Worm (Caenorhabditis elegans) whole organism, L3 larva: ENCODE results near the gene ZK632.4.

Experiments
- ZK546.5 ChIP-seq: sonication (generic microtip); optimal IDR thresholded peaks from 2 replicates; lab custom pipeline; 2017; ENCODE audit warnings: missing biosample characterization, missing genetic modification characterization
- aly-2 ChIP-seq: fragments of 150-350 bp; optimal IDR thresholded peaks from 2 replicates; lab custom pipeline; 2014; ENCODE audit warnings: missing biosample characterization, missing genetic modification characterization
- ama-1 ChIP-seq: fragments of 150-350 bp; optimal IDR thresholded peaks from 2 replicates; lab custom pipeline; 2018
- ceh-16 ChIP-seq: sonication (generic microtip); optimal IDR thresholded peaks from 2 replicates; lab custom pipeline; 2017; ENCODE audit warnings: missing biosample characterization, missing genetic modification characterization
- ceh-28 ChIP-seq: fragments of 150-350 bp; optimal IDR thresholded peaks from 2 replicates; lab custom pipeline; 2014; ENCODE audit warnings: missing biosample characterization, missing genetic modification reagents, missing genetic modification characterization
- ceh-82 ChIP-seq: fragments of 150-350 bp; optimal IDR thresholded peaks from 2 replicates; lab custom pipeline; 2014; ENCODE audit warnings: missing biosample characterization, missing genetic modification characterization
- ceh-9 ChIP-seq: sonication (generic microtip); optimal IDR thresholded peaks from 2 replicates; lab custom pipeline; 2018; ENCODE audit warnings: missing biosample characterization, missing genetic modification characterization
- daf-12 ChIP-seq: fragments of 150-350 bp; optimal IDR thresholded peaks from 2 replicates; lab custom pipeline; 2014; ENCODE audit warnings: missing biosample characterization, missing genetic modification reagents, missing genetic modification characterization
- egl-5 ChIP-seq: fragments of 150-350 bp; optimal IDR thresholded peaks from 2 replicates; lab custom pipeline; 2017; ENCODE audit warnings: missing biosample characterization, missing genetic modification reagents, missing genetic modification characterization, inconsistent platforms
- elt-1 ChIP-seq: fragments of 150-350 bp; optimal IDR thresholded peaks from 2 replicates; lab custom pipeline; 2014; ENCODE audit warnings: missing biosample characterization, missing genetic modification characterization
- elt-2 ChIP-seq: sonication (generic microtip); optimal IDR thresholded peaks from 2 replicates; lab custom pipeline; 2016; ENCODE audit warnings: missing genetic modification reagents, mild to moderate bottlenecking, missing genetic modification characterization, missing compliant biosample characterization
- elt-3 ChIP-seq, 3 experiments: fragments of 150-350 bp in 1 of 3; sonication (generic microtip) in 2 of 3; optimal IDR thresholded peaks; 2 replicates in 2 of 3; 4 replicates in 1 of 3; lab custom pipeline; 2014 to 2017; ENCODE audit warnings: missing biosample characterization in 3 of 3, missing genetic modification characterization in 3 of 3
- eor-1 ChIP-seq, 2 experiments: fragments of 150-350 bp; optimal IDR thresholded peaks; 2 replicates each; lab custom pipeline; 2014 to 2018; ENCODE audit warnings: missing biosample characterization in 2 of 2, missing genetic modification characterization in 2 of 2
- fkh-10 ChIP-seq: sonication (generic microtip); optimal IDR thresholded peaks from 2 replicates; lab custom pipeline; 2017; ENCODE audit warnings: missing biosample characterization, missing genetic modification reagents, missing genetic modification characterization
- fkh-2 ChIP-seq: fragments of 150-350 bp; optimal IDR thresholded peaks from 2 replicates; lab custom pipeline; 2014; ENCODE audit warnings: missing biosample characterization, missing genetic modification reagents, missing genetic modification characterization
- fos-1 ChIP-seq: fragments of 150-350 bp; optimal IDR thresholded peaks from 2 replicates; lab custom pipeline; 2014; ENCODE audit warnings: missing biosample characterization, missing genetic modification characterization
- hmg-11 ChIP-seq: sonication (generic microtip); optimal IDR thresholded peaks from 2 replicates; lab custom pipeline; 2016; ENCODE audit warnings: missing genetic modification characterization, missing compliant biosample characterization
- jun-1 ChIP-seq: fragments of 150-350 bp; optimal IDR thresholded peaks from 2 replicates; lab custom pipeline; 2014; ENCODE audit warnings: missing biosample characterization, missing genetic modification reagents, missing genetic modification characterization
- lin-15B ChIP-seq: fragments of 150-350 bp; optimal IDR thresholded peaks from 2 replicates; lab custom pipeline; 2014; ENCODE audit warnings: missing biosample characterization, missing genetic modification characterization
- lin-39 ChIP-seq: fragments of 150-350 bp; optimal IDR thresholded peaks from 2 replicates; lab custom pipeline; 2018; ENCODE audit warnings: missing biosample characterization, missing genetic modification reagents, missing genetic modification characterization
- mml-1 ChIP-seq: fragments of 150-350 bp; sonication (generic microtip); optimal IDR thresholded peaks from 3 replicates; lab custom pipeline; 2014; ENCODE audit warnings: missing biosample characterization, missing genetic modification characterization
- nfya-1 ChIP-seq: sonication (generic microtip); optimal IDR thresholded peaks from 2 replicates; lab custom pipeline; 2017; ENCODE audit warnings: missing genetic modification characterization, mild to moderate bottlenecking, missing compliant biosample characterization, antibody characterized with exemption, moderate library complexity; ENCODE audit not compliant: insufficient read depth
- nhr-11 ChIP-seq: fragments of 150-350 bp; optimal IDR thresholded peaks from 2 replicates; lab custom pipeline; 2014; ENCODE audit warnings: missing biosample characterization, missing genetic modification characterization
- nhr-12 ChIP-seq: fragments of 150-350 bp; optimal IDR thresholded peaks from 2 replicates; lab custom pipeline; 2014; ENCODE audit warnings: missing biosample characterization, missing genetic modification characterization
- nhr-23 ChIP-seq: fragments of 150-350 bp; optimal IDR thresholded peaks from 2 replicates; lab custom pipeline; 2014; ENCODE audit warnings: missing biosample characterization, missing genetic modification reagents, missing genetic modification characterization
- nhr-237 ChIP-seq: fragments of 150-350 bp; optimal IDR thresholded peaks from 2 replicates; lab custom pipeline; 2014; ENCODE audit warnings: missing biosample characterization, missing genetic modification characterization
- nhr-25 ChIP-seq: sonication (generic microtip); optimal IDR thresholded peaks from 2 replicates; lab custom pipeline; 2017; ENCODE audit warnings: missing biosample characterization, missing genetic modification characterization
- nhr-43 ChIP-seq: sonication (generic microtip); optimal IDR thresholded peaks from 2 replicates; lab custom pipeline; 2016; ENCODE audit warnings: mild to moderate bottlenecking, missing genetic modification characterization, missing compliant biosample characterization; ENCODE audit not compliant: poor library complexity, severe bottlenecking
- nhr-76 ChIP-seq: fragments of 150-350 bp; sonication (generic microtip); optimal IDR thresholded peaks from 5 replicates; lab custom pipeline; 2014; ENCODE audit warnings: missing biosample characterization, missing genetic modification characterization
- pha-4 ChIP-seq: fragments of 150-350 bp; optimal IDR thresholded peaks from 2 replicates; lab custom pipeline; 2014; ENCODE audit warnings: missing biosample characterization, missing genetic modification reagents, missing genetic modification characterization
- pqm-1 ChIP-seq: fragments of 150-350 bp; optimal IDR thresholded peaks from 2 replicates; lab custom pipeline; 2017; ENCODE audit warnings: missing biosample characterization, missing genetic modification characterization, inconsistent platforms
- sea-2 ChIP-seq: fragments of 150-350 bp; sonication (generic microtip); optimal IDR thresholded peaks from 4 replicates; lab custom pipeline; 2014; ENCODE audit warnings: missing biosample characterization, missing genetic modification reagents, missing genetic modification characterization
- skn-1 ChIP-seq: fragments of 150-350 bp; optimal IDR thresholded peaks from 2 replicates; lab custom pipeline; 2014; ENCODE audit warnings: missing biosample characterization, missing genetic modification characterization
- snpc-4 ChIP-seq: fragments of 150-350 bp; optimal IDR thresholded peaks from 2 replicates; lab custom pipeline; 2014; ENCODE audit warnings: missing biosample characterization, missing genetic modification characterization
- tbx-2 ChIP-seq: sonication (generic microtip); optimal IDR thresholded peaks from 2 replicates; lab custom pipeline; 2016; ENCODE audit warnings: mild to moderate bottlenecking, missing genetic modification characterization, missing compliant biosample characterization
- unc-39 ChIP-seq: sonication (generic microtip); optimal IDR thresholded peaks from 4 replicates; lab custom pipeline; 2017; ENCODE audit warnings: missing biosample characterization, missing genetic modification characterization
- ztf-11 ChIP-seq: fragments of 150-350 bp; optimal IDR thresholded peaks from 2 replicates; lab custom pipeline; 2014; ENCODE audit warnings: missing biosample characterization, missing genetic modification characterization
- ztf-4 ChIP-seq: fragments of 150-350 bp; optimal IDR thresholded peaks from 2 replicates; lab custom pipeline; 2014; ENCODE audit warnings: missing biosample characterization, missing genetic modification characterization

The ZK632.4 gene

DNA sequence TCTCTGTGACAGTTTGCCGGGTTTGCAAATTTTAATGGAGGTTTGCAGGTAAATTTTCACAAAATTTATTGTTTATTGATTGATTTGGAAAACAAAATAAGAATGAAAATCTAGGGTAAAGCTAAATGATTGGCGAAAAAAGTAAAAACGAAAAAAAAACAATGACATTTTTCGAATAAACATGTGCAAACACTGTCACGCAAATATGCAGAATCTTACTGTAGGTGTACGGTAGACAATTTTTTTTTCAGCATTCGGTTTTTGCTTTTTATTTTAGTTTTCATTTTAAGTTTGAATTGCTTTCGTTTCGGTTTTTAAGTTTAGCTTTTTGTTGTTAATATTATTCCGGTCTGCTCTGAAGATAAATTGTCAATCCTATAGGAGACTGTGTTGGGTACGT, 10.6 kb upstream of the ZK632.4 start:
- TF ChIP-seq fkh-10 (GFP tag; lab: Kevin White, UChicago) = no peak
- no peak for TF ChIP-seq ceh-16 (tag; lab: Kevin White, UChicago)
- TF ChIP-seq ZK546.5 (tag; lab: Kevin White, UChicago) = no peak
- peak; percentile 5 for TF ChIP-seq ceh-28 (tag; lab: Kevin White, UChicago)

DNA sequence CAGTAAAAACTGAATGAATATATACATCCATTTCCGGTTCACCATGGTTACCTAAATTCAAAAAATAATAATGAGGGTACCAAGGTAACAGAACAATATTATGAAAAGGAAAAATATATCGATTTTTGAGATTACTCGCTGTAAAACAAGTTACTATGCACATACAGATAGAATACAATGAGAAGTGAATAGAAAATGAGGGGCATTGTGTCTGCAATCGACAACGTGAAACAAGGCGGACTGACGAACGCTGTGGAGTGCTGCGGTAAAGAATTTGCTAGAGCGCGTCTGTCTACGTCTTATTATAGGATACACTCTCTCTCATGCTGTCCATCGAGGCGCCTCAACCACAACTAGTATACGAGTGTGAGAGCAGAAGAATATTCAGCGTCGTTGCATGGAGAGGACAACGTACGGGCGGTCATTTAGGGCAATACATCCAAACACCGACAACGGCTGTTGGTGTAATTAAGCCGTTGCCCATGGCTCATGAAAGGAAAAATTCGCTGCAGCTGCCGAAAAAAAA, 9.9 kb upstream of the ZK632.4 start, which contains the start of gene cnx-1:
TSS of gene cnx-1 (minus strand) at position 51 of the 526 bp plus-strand sequence.
- peak; percentile 72 for TF ChIP-seq hmg-11 (tag; lab: Kevin White, UChicago)
- no peak for TF ChIP-seq nhr-237 (tag; lab: Kevin White, UChicago)
- peak; percentile 10 for TF ChIP-seq pha-4 (tag; lab: Kevin White, UChicago)
- TF ChIP-seq sea-2 (GFP tag; lab: Kevin White, UChicago) = peak; percentile 8
- TF ChIP-seq elt-3 (tag; optimal IDR thresholded peaks at IDR 0.05; lab: Kevin White, UChicago) = no peak
- TF ChIP-seq lin-39 = peak; percentile 66
- TF ChIP-seq ceh-9 (tag; lab: Kevin White, UChicago) = no peak
- peak; percentile 49 for TF ChIP-seq nfya-1
- TF ChIP-seq nhr-12 (tag; lab: Kevin White, UChicago) = no peak
- TF ChIP-seq mml-1 (tag; lab: Kevin White, UChicago) = no peak
- TF ChIP-seq skn-1 = no peak
- no peak for TF ChIP-seq nhr-11 (tag; lab: Kevin White, UChicago)
- TF ChIP-seq ceh-82 = no peak
- TF ChIP-seq nhr-25 (tag; lab: Kevin White, UChicago) = peak; percentile 10
- no peak for TF ChIP-seq ztf-11 (tag; lab: Kevin White, UChicago)
- no peak for TF ChIP-seq ZK546.5 (tag; lab: Kevin White, UChicago)
- TF ChIP-seq elt-1 (tag; lab: Kevin White, UChicago) = no peak
- TF ChIP-seq lin-15B (tag; lab: Kevin White, UChicago) = peak; percentile 16
- TF ChIP-seq nhr-23 = peak; percentile 28
- peak; percentile 41 for TF ChIP-seq ama-1
- no peak for TF ChIP-seq snpc-4 (tag; lab: Kevin White, UChicago)
- TF ChIP-seq daf-12 (tag; lab: Kevin White, UChicago) = no peak
- TF ChIP-seq aly-2 (tag; lab: Kevin White, UChicago) = no peak

DNA sequence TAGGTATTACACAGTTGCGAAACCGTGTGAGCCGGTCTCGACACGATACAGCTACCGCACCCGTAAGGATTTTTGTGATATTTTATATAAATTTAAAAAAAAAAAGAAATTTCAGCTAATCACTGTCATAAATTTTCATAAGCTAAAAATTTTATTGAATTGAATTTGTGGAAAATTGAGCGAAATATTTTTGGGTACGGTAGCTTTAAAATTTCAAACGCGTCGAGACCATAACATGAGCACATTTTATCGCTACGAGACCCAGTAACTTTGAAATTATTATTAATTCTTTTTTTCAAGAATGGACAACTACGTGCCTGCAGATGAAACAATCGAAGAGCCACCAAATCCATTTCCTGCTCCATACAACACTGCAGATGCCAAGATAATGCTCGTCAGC, 5.9 kb upstream of the ZK632.4 start, which contains the start of gene ZK632.14:
TSS of gene ZK632.14 (plus strand) at position 301 of the 400 bp plus-strand sequence.
- TF ChIP-seq jun-1 (tag; lab: Kevin White, UChicago) (no peak), ztf-4 (no peak), nhr-76 (tag; lab: Kevin White, UChicago) (no peak), snpc-4 (tag; lab: Kevin White, UChicago) (no peak), nhr-43 (tag; lab: Kevin White, UChicago) (no peak), sea-2 (GFP tag; lab: Kevin White, UChicago) (no peak), nhr-237 (tag; lab: Kevin White, UChicago) (no peak), elt-1 (tag; lab: Kevin White, UChicago) (no peak), fos-1 (tag; lab: Kevin White, UChicago) (no peak)

DNA sequence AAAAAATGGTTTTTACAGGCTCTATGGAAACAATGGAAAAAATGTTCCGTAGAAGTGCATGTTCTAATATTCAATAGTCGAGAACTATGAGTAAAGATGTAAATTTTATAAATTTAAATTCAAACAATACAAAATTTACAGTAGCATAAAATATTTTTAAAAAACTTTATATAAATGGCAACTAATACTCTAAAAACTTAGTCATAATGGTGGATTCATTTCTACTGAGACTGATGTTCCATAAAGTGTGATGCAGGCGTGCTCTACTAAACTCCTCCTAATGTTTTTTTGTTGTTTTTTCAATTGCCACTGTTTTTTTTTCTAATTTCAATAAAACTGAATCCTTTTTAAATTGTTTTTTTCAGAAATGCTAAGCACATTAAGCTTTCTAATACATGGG, 925 bp upstream of the ZK632.4 start, which contains the start of gene gtap-2:
TSS of gene gtap-2 (plus strand) at position 366 of the 400 bp plus-strand sequence.
- TF ChIP-seq ztf-11 (tag; lab: Kevin White, UChicago) (no peak), nhr-43 (tag; lab: Kevin White, UChicago) (peak; percentile 17), elt-2 (tag; lab: Kevin White, UChicago) (no peak), nhr-237 (tag; lab: Kevin White, UChicago) (no peak), fkh-2 (no peak), lin-15B (tag; lab: Kevin White, UChicago) (peak; percentile 32), egl-5 (tag; lab: Kevin White, UChicago) (no peak), pqm-1 (tag; lab: Kevin White, UChicago) (no peak), ZK546.5 (tag; lab: Kevin White, UChicago) (no peak), sea-2 (GFP tag; lab: Kevin White, UChicago) (no peak), ceh-28 (tag; lab: Kevin White, UChicago) (no peak), ceh-9 (tag; lab: Kevin White, UChicago) (no peak), nhr-11 (tag; lab: Kevin White, UChicago) (no peak), nfya-1 (peak; percentile 18), eor-1 (tag; optimal IDR thresholded peaks at IDR 0.05; lab: Kevin White, UChicago) (peak in 1 of 2 experiments; percentile 20), aly-2 (tag; lab: Kevin White, UChicago) (no peak), jun-1 (tag; lab: Kevin White, UChicago) (no peak), unc-39 (tag; lab: Kevin White, UChicago) (no peak), tbx-2 (tag; lab: Kevin White, UChicago) (no peak), nhr-76 (tag; lab: Kevin White, UChicago) (no peak), ztf-4 (no peak), pha-4 (tag; lab: Kevin White, UChicago) (peak; percentile 60), nhr-12 (tag; lab: Kevin White, UChicago) (no peak)
